Worm (Caenorhabditis elegans) whole organism, L4/young adult: ENCODE data around the gene bath-30.

Source experiments
- W03F9.2 ChIP-seq: fragments of 150-350 bp; optimal IDR thresholded peaks from 2 replicates; lab custom pipeline; 2014; ENCODE audit warnings: missing biosample characterization, missing genetic modification characterization
- him-1 ChIP-seq: sonication (generic microtip); optimal IDR thresholded peaks from 2 replicates; lab custom pipeline; 2016; ENCODE audit warnings: missing genotype, missing genetic modification reagents, missing genetic modification characterization, missing compliant biosample characterization

- TF ChIP-seq him-1 (tag; lab: Kevin White, UChicago) (no peak), W03F9.2 (tag; lab: Kevin White, UChicago) (no peak)
Measured at ce11 chrII:3303582-3303981, 42.6 kb downstream of the bath-30 start.
